Fruit fly (Drosophila melanogaster) whole organism, embryonic: ENCODE data around the gene Est-Q.

Experiments
- BtbVII ChIP-seq: fragments of 200-800 bp; sonication (Bioruptor generic); optimal IDR thresholded peaks from 3 replicates; lab custom pipeline; 2017; ENCODE audit warnings: missing biosample characterization, mild to moderate bottlenecking, missing genetic modification characterization
- CG10979 ChIP-seq: fragments of 200-800 bp; sonication (Bioruptor generic); optimal IDR thresholded peaks from 2 replicates; lab custom pipeline; 2018; ENCODE audit warnings: missing biosample characterization, mild to moderate bottlenecking, missing genetic modification characterization, moderate library complexity
- CG11093 ChIP-seq: fragments of 200-800 bp; sonication (Bioruptor generic); IDR thresholded peaks from 3 replicates; pipeline ENCODE4 v1.3.6; 2022; ENCODE audit warnings: missing biosample characterization, missing genetic modification characterization
- CG16779 ChIP-seq: fragments of 200-800 bp; sonication (Bioruptor generic); IDR thresholded peaks from 2 replicates; pipeline ENCODE4 v1.3.6; 2022; ENCODE audit warnings: missing biosample characterization, missing genetic modification characterization
- CG2199 ChIP-seq: fragments of 200-800 bp; sonication (Bioruptor generic); IDR thresholded peaks from 3 replicates; pipeline ENCODE4 v1.3.6; 2022; ENCODE audit warnings: missing biosample characterization, missing genetic modification characterization
- CG2678 ChIP-seq: fragments of 200-800 bp; sonication (Bioruptor generic); optimal IDR thresholded peaks from 3 replicates; lab custom pipeline; 2019; ENCODE audit warnings: missing biosample characterization, mild to moderate bottlenecking, missing genetic modification characterization, moderate library complexity
- CG31224 ChIP-seq: fragments of 200-800 bp; sonication (Bioruptor generic); IDR thresholded peaks from 2 replicates; pipeline ENCODE4 v1.3.6; 2022; ENCODE audit warnings: missing biosample characterization, missing genetic modification characterization
- CG3281 ChIP-seq: fragments of 200-800 bp; sonication (Bioruptor generic); optimal IDR thresholded peaks from 3 replicates; lab custom pipeline; 2017; ENCODE audit warnings: missing biosample characterization, mild to moderate bottlenecking, missing genetic modification characterization
- CG33557 ChIP-seq: fragments of 200-800 bp; sonication (Bioruptor generic); optimal IDR thresholded peaks from 2 replicates; lab custom pipeline; 2019; ENCODE audit warnings: missing biosample characterization, mild to moderate bottlenecking, missing genetic modification characterization, moderate library complexity
- CG3995 ChIP-seq: fragments of 200-800 bp; sonication (Bioruptor generic); optimal IDR thresholded peaks from 3 replicates; lab custom pipeline; 2016; ENCODE audit warnings: missing biosample characterization, missing genetic modification characterization
- CG4328 ChIP-seq: fragments of 200-800 bp; sonication (Bioruptor generic); optimal IDR thresholded peaks from 3 replicates; lab custom pipeline; 2017; ENCODE audit warnings: missing biosample characterization, missing genetic modification reagents, missing genetic modification characterization
- CG7556 ChIP-seq: fragments of 200-800 bp; sonication (Bioruptor generic); optimal IDR thresholded peaks from 2 replicates; lab custom pipeline; 2017; ENCODE audit warnings: missing biosample characterization, mild to moderate bottlenecking, missing genetic modification characterization
- CG8388 ChIP-seq: fragments of 200-800 bp; sonication (Bioruptor generic); optimal IDR thresholded peaks from 2 replicates; lab custom pipeline; 2019; ENCODE audit warnings: missing biosample characterization, mild to moderate bottlenecking, missing genetic modification characterization, moderate library complexity
- CG9437 ChIP-seq: fragments of 200-800 bp; sonication (Bioruptor generic); optimal IDR thresholded peaks from 2 replicates; lab custom pipeline; 2018; ENCODE audit warnings: missing biosample characterization, mild to moderate bottlenecking, missing genetic modification characterization
- Dfd ChIP-seq, 2 experiments: fragments of >200 bp; optimal IDR thresholded peaks; 2 replicates each; lab custom pipeline; 2017; ENCODE audit warnings: missing biosample characterization in 2 of 2, missing genetic modification characterization in 2 of 2
- E2f1 ChIP-seq: fragments of 200-800 bp; sonication (Bioruptor generic); IDR thresholded peaks from 2 replicates; pipeline ENCODE4 v1.3.6; 2022; ENCODE audit warnings: missing biosample characterization, missing genetic modification characterization
- HLHmδ ChIP-seq: fragments of 200-800 bp; sonication (Bioruptor generic); optimal IDR thresholded peaks from 2 replicates; lab custom pipeline; 2018; ENCODE audit warnings: missing biosample characterization, mild to moderate bottlenecking, missing genetic modification characterization, moderate library complexity
- Hmx ChIP-seq: fragments of 200-800 bp; sonication (Bioruptor generic); optimal IDR thresholded peaks from 2 replicates; lab custom pipeline; 2016; ENCODE audit warnings: missing biosample characterization, missing genetic modification characterization
- Hr39 ChIP-seq: fragments of >200 bp; optimal IDR thresholded peaks from 2 replicates; lab custom pipeline; 2017
- Opbp ChIP-seq: fragments of 200-800 bp; sonication (Bioruptor generic); IDR thresholded peaks from 3 replicates; pipeline ENCODE4 v1.3.6; 2022; ENCODE audit warnings: missing biosample characterization, missing genetic modification characterization; ENCODE audit not compliant: partially characterized antibody
- Pdp1 ChIP-seq, 2 experiments: fragments of 200-800 bp; sonication (Bioruptor generic); optimal IDR thresholded peaks; 3 replicates each; lab custom pipeline; 2016; ENCODE audit warnings: missing biosample characterization in 2 of 2, missing genetic modification characterization in 2 of 2, mild to moderate bottlenecking in 1 of 2, moderate library complexity in 1 of 2
- Scr ChIP-seq: fragments of 200-800 bp; sonication (Bioruptor generic); IDR thresholded peaks from 2 replicates; pipeline ENCODE4 v1.3.6; 2022; ENCODE audit warnings: missing biosample characterization, missing genetic modification characterization; ENCODE audit not compliant: partially characterized antibody
- Six4 ChIP-seq: fragments of 200-800 bp; sonication (Bioruptor generic); optimal IDR thresholded peaks from 2 replicates; lab custom pipeline; 2016; ENCODE audit warnings: missing biosample characterization, missing genetic modification characterization
- Usf ChIP-seq: fragments of 200-800 bp; sonication (Bioruptor generic); optimal IDR thresholded peaks from 2 replicates; lab custom pipeline; 2017; ENCODE audit warnings: missing genotype, missing biosample characterization, missing genetic modification characterization
- ash1 ChIP-seq: fragments of 200-800 bp; sonication (Bioruptor generic); optimal IDR thresholded peaks from 2 replicates; lab custom pipeline; 2018; ENCODE audit warnings: missing biosample characterization, mild to moderate bottlenecking, missing genetic modification characterization
- cg ChIP-seq: fragments of 200-800 bp; sonication (Bioruptor generic); optimal IDR thresholded peaks from 3 replicates; lab custom pipeline; 2019; ENCODE audit warnings: missing biosample characterization, mild to moderate bottlenecking, missing genetic modification characterization, moderate library complexity
- ci ChIP-seq: fragments of 200-800 bp; sonication (Bioruptor generic); IDR thresholded peaks from 3 replicates; pipeline ENCODE4 v1.3.6; 2022; ENCODE audit warnings: missing biosample characterization, missing genetic modification characterization
- cwo ChIP-seq: fragments of 200-800 bp; sonication (Bioruptor generic); optimal IDR thresholded peaks from 3 replicates; lab custom pipeline; 2017; ENCODE audit warnings: missing biosample characterization, missing genetic modification characterization, mild to moderate bottlenecking, moderate library complexity, missing genetic modification reagents
- dysf ChIP-seq: fragments of 200-800 bp; sonication (Bioruptor generic); IDR thresholded peaks from 3 replicates; pipeline ENCODE4 v1.3.6; 2022; ENCODE audit warnings: missing biosample characterization, missing genetic modification characterization
- ems ChIP-seq: fragments of 200-800 bp; sonication (Bioruptor generic); optimal IDR thresholded peaks from 3 replicates; lab custom pipeline; 2016; ENCODE audit warnings: missing biosample characterization, missing genetic modification characterization
- gem ChIP-seq: fragments of 200-800 bp; sonication (Bioruptor generic); optimal IDR thresholded peaks from 2 replicates; lab custom pipeline; 2019; ENCODE audit warnings: missing biosample characterization, mild to moderate bottlenecking, missing genetic modification characterization, moderate library complexity
- gsb ChIP-seq: fragments of 200-800 bp; sonication (Bioruptor generic); IDR thresholded peaks from 2 replicates; pipeline ENCODE4 v1.3.6; 2022; ENCODE audit warnings: missing biosample characterization, missing genetic modification characterization
- insv ChIP-seq, 2 experiments: fragments of 200-800 bp; sonication (Bioruptor generic); optimal IDR thresholded peaks; 3 replicates each; lab custom pipeline; 2016 to 2018; ENCODE audit warnings: missing biosample characterization in 2 of 2, missing genetic modification characterization in 2 of 2
- jing ChIP-seq: fragments of 200-800 bp; sonication (Bioruptor generic); optimal IDR thresholded peaks from 2 replicates; lab custom pipeline; 2018; ENCODE audit warnings: missing biosample characterization, mild to moderate bottlenecking, missing genetic modification characterization
- kni ChIP-seq: fragments of 200-800 bp; sonication (Bioruptor generic); optimal IDR thresholded peaks from 3 replicates; lab custom pipeline; 2017; ENCODE audit warnings: mild to moderate bottlenecking, missing biosample characterization, missing genetic modification reagents, missing genetic modification characterization
- lilli ChIP-seq: fragments of 200-800 bp; sonication (Bioruptor generic); optimal IDR thresholded peaks from 3 replicates; lab custom pipeline; 2016; ENCODE audit warnings: missing biosample characterization, missing genetic modification characterization
- mirr ChIP-seq: fragments of 200-800 bp; sonication (Bioruptor generic); optimal IDR thresholded peaks from 3 replicates; lab custom pipeline; 2018; ENCODE audit warnings: missing biosample characterization, mild to moderate bottlenecking, missing genetic modification characterization
- nerfin-1 ChIP-seq: fragments of 200-800 bp; sonication (Bioruptor generic); optimal IDR thresholded peaks from 3 replicates; lab custom pipeline; 2019; ENCODE audit warnings: missing biosample characterization, mild to moderate bottlenecking, missing genetic modification characterization, moderate library complexity
- odd ChIP-seq: fragments of 200-800 bp; sonication (Bioruptor generic); optimal IDR thresholded peaks from 2 replicates; lab custom pipeline; 2017; ENCODE audit warnings: missing biosample characterization, mild to moderate bottlenecking, missing genetic modification characterization
- org-1 ChIP-seq: fragments of 200-800 bp; sonication (Bioruptor generic); optimal IDR thresholded peaks from 2 replicates; lab custom pipeline; 2017; ENCODE audit warnings: missing biosample characterization, missing genetic modification characterization
- p53 ChIP-seq: fragments of 200-800 bp; sonication (Bioruptor generic); optimal IDR thresholded peaks from 2 replicates; lab custom pipeline; 2016; ENCODE audit warnings: missing biosample characterization, missing genetic modification characterization
- phol ChIP-seq: fragments of 200-800 bp; sonication (Bioruptor generic); optimal IDR thresholded peaks from 3 replicates; lab custom pipeline; 2018; ENCODE audit warnings: missing biosample characterization, mild to moderate bottlenecking, missing genetic modification characterization, moderate library complexity
- prd ChIP-seq, 3 experiments: fragments of >200 bp in 2 of 3; fragments of 200-800 bp in 1 of 3; sonication (Bioruptor generic) in 1 of 3; optimal IDR thresholded peaks in 2 of 3; IDR thresholded peaks in 1 of 3; 2 replicates in 2 of 3; 3 replicates in 1 of 3; pipeline versions ENCODE4 v1.3.6 to Lab custom; 2017 to 2022; ENCODE audit warnings: missing biosample characterization in 1 of 3, missing genetic modification characterization in 1 of 3
- sd ChIP-seq: fragments of 200-800 bp; sonication (Bioruptor generic); optimal IDR thresholded peaks from 3 replicates; lab custom pipeline; 2018; ENCODE audit warnings: missing biosample characterization, mild to moderate bottlenecking, missing genetic modification characterization, moderate library complexity
- sens-2 ChIP-seq: fragments of 200-800 bp; sonication (Bioruptor generic); IDR thresholded peaks from 2 replicates; pipeline ENCODE4 v1.3.6; 2022; ENCODE audit warnings: missing biosample characterization, missing genetic modification characterization
- slou ChIP-seq: fragments of 200-800 bp; sonication (Bioruptor generic); optimal IDR thresholded peaks from 3 replicates; lab custom pipeline; 2016; ENCODE audit warnings: missing biosample characterization, missing genetic modification characterization
- tio ChIP-seq: fragments of 200-800 bp; sonication (Bioruptor generic); optimal IDR thresholded peaks from 2 replicates; lab custom pipeline; 2017; ENCODE audit warnings: missing biosample characterization, missing genetic modification characterization, inconsistent platforms
- toy ChIP-seq: fragments of 200-800 bp; sonication (Bioruptor generic); IDR thresholded peaks from 2 replicates; pipeline ENCODE4 v1.3.6; 2022; ENCODE audit warnings: missing biosample characterization, missing genetic modification characterization
- vvl ChIP-seq: fragments of 200-800 bp; sonication (Bioruptor generic); IDR thresholded peaks from 2 replicates; pipeline ENCODE4 v1.3.6; 2022; ENCODE audit warnings: missing biosample characterization, missing genetic modification characterization
- zf30C ChIP-seq: fragments of 200-800 bp; sonication (Bioruptor generic); optimal IDR thresholded peaks from 3 replicates; lab custom pipeline; 2018; ENCODE audit warnings: missing biosample characterization, mild to moderate bottlenecking, missing genetic modification characterization

The Est-Q gene

dm6 chr3L:21507354-21507928, 6.2 kb downstream of the Est-Q start, which contains the start of the genes Glg1 and M6 (continued):
- TF ChIP-seq p53 (GFP tag; lab: Kevin White, UChicago) = no peak
- peak; percentile 55; the same call in 2 of the 3 replicates for TF ChIP-seq dysf (GFP tag; lab: Robert Waterston, UW)
- TF ChIP-seq E2f1 (GFP tag; lab: Robert Waterston, UW) = 0 out of 2 replicates have a peak, but pooled peaks have one; percentile 21
- peak; percentile 64; the same call in 1 of the 2 replicates for TF ChIP-seq vvl (GFP tag; lab: Robert Waterston, UW)
- TF ChIP-seq CG7556 (GFP tag; lab: Kevin White, UChicago) = peak; percentile 61
- no peak for TF ChIP-seq mirr (GFP tag; lab: Kevin White, UChicago)
- TF ChIP-seq gem = peak; percentile 82
- TF ChIP-seq jing (GFP tag; lab: Kevin White, UChicago) = no peak
- peak; percentile 40 for TF ChIP-seq CG8388 (GFP tag; lab: Kevin White, UChicago)
- TF ChIP-seq toy = no peak
- peak; percentile 29 for TF ChIP-seq CG4328 (GFP tag; lab: Kevin White, UChicago)
- TF ChIP-seq tio (GFP tag; lab: Kevin White, UChicago) = no peak
- peak; percentile 47 for TF ChIP-seq cwo (GFP tag; lab: Kevin White, UChicago)
- TF ChIP-seq insv (GFP tag; optimal IDR thresholded peaks at IDR 0.05; lab: Kevin White, UChicago) = peak in 1 of 2 experiments; percentile 32
- TF ChIP-seq CG3995 = peak; percentile 80
- peak; percentile 19 for TF ChIP-seq Usf (GFP tag; lab: Kevin White, UChicago)
- TF ChIP-seq lilli = peak; percentile 81
- peak; percentile 54 for TF ChIP-seq CG33557 (GFP tag; lab: Kevin White, UChicago)
- peak; percentile 43; the same call in 1 of the 3 replicates for TF ChIP-seq ci (GFP tag; lab: Robert Waterston, UW)
- no peak for TF ChIP-seq prd (optimal IDR thresholded peaks at IDR 0.05; lab: Kevin White, UChicago)
- peak; percentile 72 for TF ChIP-seq prd (GFP tag; IDR thresholded peaks at IDR 0.05; lab: Robert Waterston, UW)
- TF ChIP-seq sens-2 (GFP tag; lab: Robert Waterston, UW) = peak; percentile 35; the same call in 1 of the 2 replicates
- peak; percentile 69 for TF ChIP-seq CG3281
- TF ChIP-seq phol (tag; lab: Kevin White, UChicago) = peak; percentile 95
- TF ChIP-seq CG11093 (GFP tag; lab: Robert Waterston, UW) = no peak
- no peak for TF ChIP-seq HLHmδ
- peak; percentile 38 for TF ChIP-seq CG9437 (GFP tag; lab: Kevin White, UChicago)
- TF ChIP-seq org-1 (GFP tag; lab: Kevin White, UChicago) = peak; percentile 31
- TF ChIP-seq Dfd (GFP tag; optimal IDR thresholded peaks at IDR 0.05; lab: Kevin White, UChicago) = no peak
- peak; percentile 77 for TF ChIP-seq CG2678
- 0 out of 2 replicates have a peak, but pooled peaks have one; percentile 41 for TF ChIP-seq CG31224 (GFP tag; lab: Robert Waterston, UW)
- TF ChIP-seq ems (GFP tag; lab: Kevin White, UChicago) = peak; percentile 59
- no peak for TF ChIP-seq Hr39 (lab: Kevin White, UChicago)
- TF ChIP-seq odd (GFP tag; lab: Kevin White, UChicago) = no peak
- TF ChIP-seq ash1 = no peak
- no peak for TF ChIP-seq BtbVII (GFP tag; lab: Kevin White, UChicago)
- TF ChIP-seq Hmx (GFP tag; lab: Kevin White, UChicago) = no peak
- peak; percentile 96 for TF ChIP-seq Scr (GFP tag; lab: Robert Waterston, UW)
- TF ChIP-seq CG10979 (tag; lab: Kevin White, UChicago) = peak; percentile 57
- no peak for TF ChIP-seq zf30C (GFP tag; lab: Kevin White, UChicago)

- TF ChIP-seq Pdp1 (GFP tag; optimal IDR thresholded peaks at IDR 0.05; lab: Kevin White, UChicago) (peak in 1 of 2 experiments; percentile 5), Opbp (GFP tag; lab: Robert Waterston, UW) (0 out of 3 replicates have a peak, but pooled peaks have one; percentile 19), sd (peak; percentile 73), slou (GFP tag; lab: Kevin White, UChicago) (no peak), Six4 (GFP tag; lab: Kevin White, UChicago) (no peak), gsb (no peak), CG2199 (GFP tag; lab: Robert Waterston, UW) (0 out of 3 replicates have a peak, but pooled peaks have one; percentile 29), nerfin-1 (tag; lab: Kevin White, UChicago) (peak; percentile 90), CG16779 (GFP tag; lab: Robert Waterston, UW) (no peak), cg (GFP tag; lab: Kevin White, UChicago) (peak; percentile 30), kni (peak; percentile 30)
Observed at dm6 chr3L:21507955-21508354, 6.7 kb downstream of the Est-Q start.
